Worm (Caenorhabditis elegans) whole organism, midembryonic: ENCODE measurements around the gene F56D6.21.
A peak's percentile ranks its signal among the peaks of the same experiment; 100 is the strongest.

Source experiments
- T22C8.4 ChIP-seq: fragments of 200-800 bp; sonication (Bioruptor generic); IDR thresholded peaks from 2 replicates; pipeline ENCODE4 v1.3.6; 2022; ENCODE audit warnings: missing genetic modification characterization, missing compliant biosample characterization
- cog-1 ChIP-seq: sonication (generic microtip); optimal IDR thresholded peaks from 2 replicates; lab custom pipeline; 2016; ENCODE audit warnings: missing genetic modification characterization, missing compliant biosample characterization
- flt-1 ChIP-seq: fragments of 200-800 bp; sonication (Bioruptor generic); IDR thresholded peaks from 2 replicates; pipeline ENCODE4 v1.3.6; 2022; ENCODE audit warnings: missing genetic modification characterization, missing compliant biosample characterization
- klf-2 ChIP-seq: fragments of 200-800 bp; sonication (Bioruptor generic); conservative IDR thresholded peaks from 2 replicates; pipeline ENCODE4 v1.3.6; 2022; ENCODE audit warnings: missing genetic modification reagents, missing genetic modification characterization, missing compliant biosample characterization
- med-1 ChIP-seq: sonication (generic microtip); optimal IDR thresholded peaks from 2 replicates; lab custom pipeline; 2017; ENCODE audit warnings: missing genetic modification characterization, mild to moderate bottlenecking, missing compliant biosample characterization, antibody characterized with exemption, missing genetic modification reagents; ENCODE audit not compliant: insufficient read depth
- ref-1 ChIP-seq: fragments of 200-800 bp; sonication (Bioruptor generic); conservative IDR thresholded peaks from 2 replicates; pipeline ENCODE4 v1.3.6; 2022; ENCODE audit warnings: missing genetic modification reagents, missing genetic modification characterization, missing compliant biosample characterization
- tab-1 ChIP-seq: fragments of 200-800 bp; sonication (Bioruptor generic); IDR thresholded peaks from 2 replicates; pipeline ENCODE4 v1.3.6; 2022; ENCODE audit warnings: missing genetic modification characterization, missing compliant biosample characterization
- ztf-23 ChIP-seq: fragments of 200-800 bp; sonication (Bioruptor generic); IDR thresholded peaks from 2 replicates; pipeline ENCODE4 v1.3.6; 2022; ENCODE audit warnings: missing genetic modification reagents, missing genetic modification characterization, missing compliant biosample characterization
- ztf-29 ChIP-seq: fragments of 200-800 bp; sonication (Bioruptor generic); IDR thresholded peaks from 2 replicates; pipeline ENCODE4 v1.3.6; 2022; ENCODE audit warnings: missing genetic modification reagents, missing genetic modification characterization, missing compliant biosample characterization

Gene F56D6.21

DNA sequence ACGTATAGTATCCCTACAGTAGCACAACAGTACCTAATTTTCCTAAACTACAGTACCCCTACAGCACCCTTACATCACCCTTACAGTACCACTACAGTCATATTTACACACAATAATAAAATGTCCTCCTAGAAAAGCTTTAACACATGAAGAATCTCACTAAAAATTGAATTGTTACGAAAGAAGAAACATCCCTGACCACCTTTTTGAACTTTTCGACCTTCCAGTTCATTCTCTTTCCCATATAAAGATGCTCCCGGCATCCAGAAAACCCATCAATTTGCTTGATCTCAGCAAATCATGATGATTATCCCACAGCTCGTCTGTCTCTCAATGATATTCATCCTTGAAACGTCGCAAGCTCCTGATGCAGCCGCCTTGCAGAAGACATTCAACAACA lies at the start of gene F56D6.21:
TSS of gene F56D6.21 (plus strand) at position 301 of the 400 bp plus-strand sequence.
- TF ChIP-seq klf-2 (GFP tag; lab: Robert Waterston, UW): no peak

DNA sequence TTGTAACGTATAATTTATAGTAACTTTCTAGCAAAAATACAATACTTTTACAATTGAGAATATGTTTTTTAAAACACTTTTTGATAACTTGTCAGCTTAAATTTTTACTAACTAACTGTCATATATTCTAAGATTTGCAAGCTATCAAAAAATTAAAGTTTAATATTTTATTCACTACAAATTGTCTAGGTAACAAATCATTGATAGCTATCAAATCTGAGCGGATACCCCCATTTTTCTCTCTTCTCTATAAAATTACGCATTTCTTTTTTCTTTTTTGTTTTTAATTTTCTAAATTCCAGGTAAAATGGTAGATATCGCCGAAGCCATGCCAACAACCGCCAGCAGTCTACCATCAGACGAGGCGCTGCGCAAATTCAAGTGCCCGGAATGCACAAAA lies 49.2 kb upstream of the F56D6.21 start, which contains the start of gene zag-1:
TSS of gene zag-1 (plus strand) at position 301 of the 400 bp plus-strand sequence.
- TF ChIP-seq ref-1 (no peak), flt-1 (GFP tag; lab: Robert Waterston, UW) (0 out of 2 replicates have a peak, but pooled peaks have one; percentile 14), cog-1 (no peak)

DNA sequence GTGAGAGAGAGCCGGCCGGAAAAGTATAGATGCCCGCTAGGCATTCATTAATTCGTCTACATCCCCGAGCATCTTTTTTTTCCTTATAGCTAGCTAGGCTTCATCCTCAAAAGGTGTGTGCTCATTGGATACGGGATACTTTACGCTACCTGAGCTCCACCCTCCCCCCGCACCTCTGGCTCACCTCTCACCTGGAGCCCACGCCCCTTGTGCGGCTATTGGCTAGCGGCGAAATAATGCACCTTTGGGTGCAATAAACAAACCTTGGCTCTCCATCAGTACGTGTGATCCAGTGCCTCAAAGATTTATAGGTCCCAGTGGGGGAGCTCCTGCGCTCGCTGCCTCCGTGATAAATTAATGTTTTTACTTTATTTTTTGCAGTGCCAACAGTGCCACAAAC lies 48.5 kb upstream of the F56D6.21 start:
- TF ChIP-seq T22C8.4 (GFP tag; lab: Robert Waterston, UW): no peak

DNA sequence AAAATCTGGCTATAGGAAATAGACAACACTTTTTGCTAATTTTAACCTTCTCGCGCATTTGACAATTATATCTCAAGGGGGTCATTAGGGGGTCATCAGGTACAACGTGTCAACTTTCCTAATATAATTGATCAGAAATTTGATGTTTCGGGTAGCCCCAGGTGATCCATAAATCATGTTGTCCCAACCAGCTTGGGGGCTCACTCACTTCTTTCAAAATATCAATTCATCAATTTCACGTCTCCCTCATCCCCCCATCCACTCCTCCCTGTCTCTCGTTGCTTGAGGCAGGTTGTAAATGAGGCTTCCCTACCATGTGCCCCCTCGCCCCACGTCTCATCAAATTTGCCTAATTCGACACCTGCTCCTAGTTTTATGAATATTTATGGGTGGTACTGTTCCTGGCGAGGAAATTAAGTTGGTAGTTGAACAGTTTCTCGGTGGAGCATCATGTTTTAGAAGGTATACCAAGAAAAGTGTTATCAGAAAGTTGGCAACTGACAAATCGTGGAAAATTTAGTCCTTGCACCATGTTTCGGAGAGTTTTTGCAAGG lies 46.6 kb upstream of the F56D6.21 start:
- TF ChIP-seq med-1 (GFP tag; lab: Kevin White, UChicago) (no peak), T22C8.4 (GFP tag; lab: Robert Waterston, UW) (no peak), ztf-29 (no peak), tab-1 (no peak), cog-1 (no peak), ztf-23 (GFP tag; lab: Robert Waterston, UW) (no peak), flt-1 (GFP tag; lab: Robert Waterston, UW) (no peak), ref-1 (no peak), klf-2 (GFP tag; lab: Robert Waterston, UW) (no peak)

DNA sequence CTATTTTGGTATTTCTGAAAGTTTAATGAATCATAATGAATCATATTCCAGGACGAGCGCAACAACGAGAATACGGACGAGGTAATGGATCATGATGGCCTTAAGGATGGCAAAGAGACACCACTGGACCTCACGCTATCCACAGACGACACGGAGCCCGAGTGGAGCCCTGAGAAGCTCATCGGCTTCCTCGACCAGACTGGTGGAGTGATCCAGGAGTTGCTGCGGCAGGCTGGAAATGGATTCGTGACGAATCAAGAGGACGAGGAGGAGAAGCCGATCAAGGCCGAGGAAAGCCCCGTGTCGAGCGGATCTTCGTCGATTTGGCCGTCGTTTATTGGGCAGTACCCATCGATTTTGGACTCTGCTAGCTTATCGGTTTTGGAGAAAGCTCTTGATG lies 45.2 kb upstream of the F56D6.21 start:
- TF ChIP-seq flt-1 (GFP tag; lab: Robert Waterston, UW): no peak
- TF ChIP-seq ztf-29: no peak
- TF ChIP-seq ref-1: no peak
- TF ChIP-seq ztf-23 (GFP tag; lab: Robert Waterston, UW): no peak
- TF ChIP-seq tab-1: no peak
- no peak for TF ChIP-seq T22C8.4 (GFP tag; lab: Robert Waterston, UW)
- no peak for TF ChIP-seq cog-1

DNA sequence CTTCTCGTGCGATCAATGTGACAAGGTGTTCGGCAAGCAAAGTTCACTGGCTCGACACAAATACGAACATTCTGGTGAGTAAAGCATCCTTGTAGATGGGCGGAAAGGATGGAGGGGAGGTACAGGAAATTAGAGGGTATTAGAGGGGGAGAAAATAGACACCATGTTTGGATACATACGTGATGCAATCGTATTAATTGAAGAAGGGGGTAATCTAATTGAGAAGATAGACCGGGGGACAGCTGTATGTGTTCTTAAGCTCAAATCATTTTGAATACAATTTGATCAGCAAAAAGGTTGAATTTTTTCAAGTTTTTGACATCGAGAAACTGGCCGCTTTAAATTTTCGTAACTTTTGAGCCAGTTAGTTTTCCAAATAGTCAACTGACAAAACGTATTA lies 44.3 kb upstream of the F56D6.21 start:
- TF ChIP-seq med-1 (GFP tag; lab: Kevin White, UChicago): no peak

DNA sequence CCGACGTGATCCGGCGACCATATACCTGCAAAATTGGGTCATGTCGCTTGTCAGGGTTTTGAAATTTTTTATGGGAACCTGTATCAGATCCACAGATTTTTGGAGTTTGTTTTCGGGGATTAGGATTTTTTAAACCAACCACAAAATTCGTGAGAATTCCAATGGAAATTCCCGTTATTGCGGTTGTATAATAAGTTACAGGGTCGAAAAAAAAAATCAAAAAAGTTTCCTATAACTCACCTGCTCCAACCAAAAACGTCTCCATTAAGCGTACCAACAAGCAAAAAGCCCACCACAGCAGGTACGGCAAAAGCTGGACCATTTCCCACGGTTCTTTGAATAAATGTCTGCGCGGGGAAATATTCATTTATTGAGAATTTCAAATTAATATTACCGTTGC lies 41.8 kb upstream of the F56D6.21 start:
- no peak for TF ChIP-seq ztf-29
- no peak for TF ChIP-seq T22C8.4 (GFP tag; lab: Robert Waterston, UW)
- TF ChIP-seq med-1 (GFP tag; lab: Kevin White, UChicago): no peak
- TF ChIP-seq tab-1: no peak
- TF ChIP-seq ref-1: no peak
- TF ChIP-seq flt-1 (GFP tag; lab: Robert Waterston, UW): no peak
- TF ChIP-seq klf-2 (GFP tag; lab: Robert Waterston, UW): no peak
- no peak for TF ChIP-seq ztf-23 (GFP tag; lab: Robert Waterston, UW)
- no peak for TF ChIP-seq cog-1

DNA sequence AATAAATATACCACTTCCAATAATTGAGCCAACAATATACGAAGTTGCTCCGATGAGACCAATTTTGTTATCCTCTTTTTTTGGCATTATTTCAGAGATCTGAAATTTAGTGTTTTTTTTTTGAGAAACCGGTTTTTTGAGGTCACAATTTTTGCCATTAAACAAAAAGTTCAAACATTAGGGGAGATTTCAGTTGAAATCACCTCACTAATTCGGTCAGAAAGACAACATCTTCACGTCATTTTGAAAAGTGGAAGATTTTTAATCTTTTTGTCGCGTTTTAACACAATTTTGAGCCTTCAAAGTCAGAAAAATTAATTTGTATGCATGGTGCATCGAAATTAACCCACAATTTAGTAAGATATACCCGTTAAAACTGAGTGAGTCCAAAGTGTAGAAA lies 39.8 kb upstream of the F56D6.21 start, which contains the start of gene aat-8:
TSS of gene aat-8 (minus strand) at position 101 of the 400 bp plus-strand sequence.
- TF ChIP-seq ztf-29 (no peak), cog-1 (no peak), T22C8.4 (GFP tag; lab: Robert Waterston, UW) (no peak), ref-1 (no peak), klf-2 (GFP tag; lab: Robert Waterston, UW) (no peak), med-1 (GFP tag; lab: Kevin White, UChicago) (no peak), tab-1 (no peak), flt-1 (GFP tag; lab: Robert Waterston, UW) (no peak), ztf-23 (GFP tag; lab: Robert Waterston, UW) (no peak)

DNA sequence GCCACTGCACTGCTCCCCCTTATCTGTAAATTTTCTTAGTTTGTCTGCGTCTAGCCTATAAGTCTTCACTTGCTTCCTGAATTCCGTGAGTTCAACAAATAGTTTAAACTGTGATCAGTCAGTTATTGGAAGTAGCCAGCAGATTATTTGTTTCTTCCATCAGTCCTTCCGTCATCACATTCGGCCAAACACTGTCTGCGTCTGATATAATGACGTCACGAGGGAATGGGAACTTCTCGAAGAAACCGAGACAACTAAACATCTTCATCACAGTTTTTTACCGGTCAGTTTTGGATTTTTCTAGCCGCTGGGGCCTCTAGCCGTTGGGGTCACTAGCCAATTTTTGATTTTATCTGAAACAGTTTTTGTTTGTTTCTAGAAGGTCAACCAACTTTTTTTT lies 38.7 kb upstream of the F56D6.21 start:
- no peak for TF ChIP-seq med-1 (GFP tag; lab: Kevin White, UChicago)
- no peak for TF ChIP-seq T22C8.4 (GFP tag; lab: Robert Waterston, UW)

DNA sequence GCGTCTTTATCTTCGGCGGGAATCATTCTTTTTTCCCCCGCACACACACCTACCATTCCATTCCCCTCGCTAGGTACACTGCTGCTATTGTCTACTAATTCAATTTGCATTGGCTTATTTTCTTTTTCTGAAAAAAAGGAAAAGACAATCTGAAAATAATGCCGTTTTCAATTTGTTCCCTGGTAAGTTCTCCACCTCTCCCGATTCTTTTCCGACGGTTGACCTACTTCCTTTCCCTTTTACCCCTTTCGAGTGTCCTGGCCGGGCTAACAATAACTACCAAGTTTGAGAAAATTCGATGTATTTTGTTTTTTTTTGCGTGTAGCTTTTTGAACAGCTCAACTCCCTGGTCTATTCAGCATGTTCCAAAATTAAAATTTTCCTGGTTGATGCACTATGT lies 37.5 kb upstream of the F56D6.21 start, which contains the start of gene F37C4.4:
TSS of gene F37C4.4 (plus strand) at position 58 of the 400 bp plus-strand sequence.
- TF ChIP-seq ztf-29: no peak
- TF ChIP-seq T22C8.4 (GFP tag; lab: Robert Waterston, UW): no peak
- TF ChIP-seq ref-1: no peak
- no peak for TF ChIP-seq ztf-23 (GFP tag; lab: Robert Waterston, UW)
- no peak for TF ChIP-seq cog-1
- no peak for TF ChIP-seq tab-1
- TF ChIP-seq flt-1 (GFP tag; lab: Robert Waterston, UW): no peak
- no peak for TF ChIP-seq klf-2 (GFP tag; lab: Robert Waterston, UW)
- TF ChIP-seq med-1 (GFP tag; lab: Kevin White, UChicago): no peak

DNA sequence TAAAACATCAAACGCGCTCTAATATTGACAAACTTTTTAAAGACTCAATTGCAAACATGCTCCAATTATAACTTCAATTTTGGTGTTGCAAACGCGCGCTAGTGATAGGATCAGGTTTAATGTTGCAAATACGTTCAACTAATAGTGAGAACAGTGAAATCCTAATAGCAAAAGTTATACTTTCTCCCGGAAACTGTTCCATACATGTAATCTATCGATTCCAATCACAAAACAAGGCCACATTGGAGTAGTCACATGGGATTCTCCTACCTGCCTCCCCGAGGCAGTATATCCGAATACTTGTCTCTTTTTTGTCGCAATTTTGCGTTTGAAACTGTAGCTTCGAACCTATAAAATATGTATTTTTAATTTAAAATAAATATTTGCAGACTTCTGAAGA lies 34.8 kb upstream of the F56D6.21 start:
- TF ChIP-seq ztf-23 (GFP tag; lab: Robert Waterston, UW) (no peak), med-1 (GFP tag; lab: Kevin White, UChicago) (no peak), klf-2 (GFP tag; lab: Robert Waterston, UW) (no peak), cog-1 (no peak), T22C8.4 (GFP tag; lab: Robert Waterston, UW) (no peak), ztf-29 (no peak), ref-1 (no peak), tab-1 (no peak), flt-1 (GFP tag; lab: Robert Waterston, UW) (no peak)
